Fruit fly (Drosophila melanogaster) whole organism, embryonic: ENCODE data around the gene heph.

Source experiments
- Asciz ChIP-seq: fragments of 200-800 bp; sonication (Bioruptor generic); optimal IDR thresholded peaks from 2 replicates; lab custom pipeline; 2017; ENCODE audit warnings: missing biosample characterization, mild to moderate bottlenecking, missing genetic modification characterization, missing genetic modification reagents
- Bteb2 ChIP-seq: fragments of 200-800 bp; sonication (Bioruptor generic); optimal IDR thresholded peaks from 2 replicates; lab custom pipeline; 2016; ENCODE audit warnings: missing biosample characterization, missing genetic modification characterization
- CG10654 ChIP-seq: fragments of 200-800 bp; sonication (Bioruptor generic); optimal IDR thresholded peaks from 2 replicates; lab custom pipeline; 2016; ENCODE audit warnings: missing biosample characterization, missing genetic modification characterization
- CG12219 ChIP-seq: fragments of 200-800 bp; sonication (Bioruptor generic); optimal IDR thresholded peaks from 3 replicates; lab custom pipeline; 2018; ENCODE audit warnings: missing biosample characterization, mild to moderate bottlenecking, missing genetic modification characterization
- CG15269 ChIP-seq: fragments of 200-800 bp; sonication (Bioruptor generic); optimal IDR thresholded peaks from 2 replicates; lab custom pipeline; 2018; ENCODE audit warnings: missing biosample characterization, mild to moderate bottlenecking, missing genetic modification characterization, moderate library complexity
- CG15514 ChIP-seq: fragments of 200-800 bp; sonication (Bioruptor generic); optimal IDR thresholded peaks from 3 replicates; lab custom pipeline; 2017; ENCODE audit warnings: missing biosample characterization, missing genetic modification characterization, mild to moderate bottlenecking, moderate library complexity, missing genetic modification reagents
- CG16779 ChIP-seq: fragments of 200-800 bp; sonication (Bioruptor generic); IDR thresholded peaks from 2 replicates; pipeline ENCODE4 v1.3.6; 2022; ENCODE audit warnings: missing biosample characterization, missing genetic modification characterization
- CG18476 ChIP-seq: fragments of 200-800 bp; sonication (Bioruptor generic); optimal IDR thresholded peaks from 2 replicates; lab custom pipeline; 2016; ENCODE audit warnings: missing biosample characterization, mild to moderate bottlenecking, missing genetic modification characterization
- CG2120 ChIP-seq: fragments of 200-800 bp; sonication (Bioruptor generic); optimal IDR thresholded peaks from 3 replicates; lab custom pipeline; 2016; ENCODE audit warnings: missing biosample characterization, missing genetic modification characterization
- CG30403 ChIP-seq: fragments of 200-800 bp; sonication (Bioruptor generic); optimal IDR thresholded peaks from 3 replicates; lab custom pipeline; 2016; ENCODE audit warnings: missing biosample characterization, missing genetic modification characterization
- CG33557 ChIP-seq: fragments of 200-800 bp; sonication (Bioruptor generic); optimal IDR thresholded peaks from 2 replicates; lab custom pipeline; 2019; ENCODE audit warnings: missing biosample characterization, mild to moderate bottlenecking, missing genetic modification characterization, moderate library complexity
- CG3407 ChIP-seq: fragments of 200-800 bp; sonication (Bioruptor generic); optimal IDR thresholded peaks from 2 replicates; lab custom pipeline; 2018; ENCODE audit warnings: missing biosample characterization, mild to moderate bottlenecking, missing genetic modification characterization
- CG3726 ChIP-seq: fragments of 200-800 bp; sonication (Bioruptor generic); IDR thresholded peaks from 3 replicates; pipeline ENCODE4, ENCODE4 v1.3.6; 2022; ENCODE audit warnings: missing biosample characterization, missing genetic modification characterization
- CG42726 ChIP-seq: fragments of 200-800 bp; sonication (Bioruptor generic); IDR thresholded peaks from 2 replicates; pipeline ENCODE4 v1.3.6; 2022; ENCODE audit warnings: missing biosample characterization, missing genetic modification characterization; ENCODE audit not compliant: partially characterized antibody
- CG7357 ChIP-seq: fragments of 200-800 bp; sonication (Bioruptor generic); IDR thresholded peaks from 3 replicates; pipeline ENCODE4 v1.3.6; 2022; ENCODE audit warnings: missing biosample characterization, missing genetic modification characterization
- CG7839 ChIP-seq: fragments of 200-800 bp; sonication (Bioruptor generic); optimal IDR thresholded peaks from 3 replicates; lab custom pipeline; 2018; ENCODE audit warnings: missing biosample characterization, mild to moderate bottlenecking, missing genetic modification characterization, moderate library complexity
- CG8089 ChIP-seq: fragments of 200-800 bp; sonication (Bioruptor generic); optimal IDR thresholded peaks from 3 replicates; lab custom pipeline; 2016; ENCODE audit warnings: missing biosample characterization, missing genetic modification characterization
- CG8924 ChIP-seq: fragments of 200-800 bp; optimal IDR thresholded peaks from 3 replicates; lab custom pipeline; 2019; ENCODE audit warnings: missing biosample characterization, mild to moderate bottlenecking, missing genetic modification characterization, moderate library complexity
- Fer3 ChIP-seq: fragments of 200-800 bp; sonication (Bioruptor generic); optimal IDR thresholded peaks from 2 replicates; lab custom pipeline; 2018; ENCODE audit warnings: missing biosample characterization, mild to moderate bottlenecking, missing genetic modification characterization, moderate library complexity
- Jarid2 ChIP-seq: fragments of 200-800 bp; sonication (Bioruptor generic); optimal IDR thresholded peaks from 3 replicates; lab custom pipeline; 2017; ENCODE audit warnings: mild to moderate bottlenecking, missing biosample characterization, missing genetic modification reagents, missing genetic modification characterization
- Mad ChIP-seq: fragments of 200-800 bp; sonication (Bioruptor generic); optimal IDR thresholded peaks from 2 replicates; lab custom pipeline; 2016; ENCODE audit warnings: missing biosample characterization, missing genetic modification characterization
- NfI ChIP-seq: fragments of 200-800 bp; sonication (Bioruptor generic); optimal IDR thresholded peaks from 3 replicates; lab custom pipeline; 2018; ENCODE audit warnings: missing biosample characterization, mild to moderate bottlenecking, missing genetic modification characterization, moderate library complexity
- PHDP ChIP-seq: fragments of 200-800 bp; sonication (Bioruptor generic); optimal IDR thresholded peaks from 3 replicates; lab custom pipeline; 2018; ENCODE audit warnings: missing biosample characterization, mild to moderate bottlenecking, missing genetic modification characterization, moderate library complexity
- Rx ChIP-seq: fragments of 200-800 bp; sonication (Bioruptor generic); IDR thresholded peaks from 2 replicates; pipeline ENCODE4 v1.3.6; 2022; ENCODE audit warnings: missing biosample characterization, missing genetic modification characterization
- al ChIP-seq: fragments of 200-800 bp; sonication (Bioruptor generic); IDR thresholded peaks from 2 replicates; pipeline ENCODE4 v1.3.6; 2022; ENCODE audit warnings: missing biosample characterization, missing genetic modification characterization
- bigmax ChIP-seq: fragments of 200-800 bp; sonication (Bioruptor generic); optimal IDR thresholded peaks from 2 replicates; lab custom pipeline; 2018; ENCODE audit warnings: missing biosample characterization, mild to moderate bottlenecking, missing genetic modification characterization
- br ChIP-seq: fragments of >200 bp; optimal IDR thresholded peaks from 2 replicates; lab custom pipeline; 2017
- cas ChIP-seq: fragments of 200-800 bp; sonication (Bioruptor generic); IDR thresholded peaks from 2 replicates; pipeline ENCODE4 v1.3.6; 2022; ENCODE audit warnings: missing biosample characterization, missing genetic modification characterization
- dati ChIP-seq: fragments of 200-800 bp; sonication (Bioruptor generic); IDR thresholded peaks from 2 replicates; pipeline ENCODE4 v1.3.6; 2022; ENCODE audit warnings: missing biosample characterization, missing genetic modification characterization
- dysf ChIP-seq: fragments of 200-800 bp; sonication (Bioruptor generic); IDR thresholded peaks from 3 replicates; pipeline ENCODE4 v1.3.6; 2022; ENCODE audit warnings: missing biosample characterization, missing genetic modification characterization
- esg ChIP-seq: fragments of 200-800 bp; sonication (Bioruptor generic); conservative IDR thresholded peaks from 2 replicates; pipeline ENCODE4 v1.3.6; 2022; ENCODE audit warnings: missing biosample characterization, missing genetic modification characterization
- fu2 ChIP-seq: fragments of 200-800 bp; sonication (Bioruptor generic); optimal IDR thresholded peaks from 2 replicates; lab custom pipeline; 2016; ENCODE audit warnings: missing biosample characterization, missing genetic modification characterization
- hkb ChIP-seq, 2 experiments: fragments of 200-800 bp in 1 of 2; fragments of >200 bp in 1 of 2; sonication (Bioruptor generic) in 1 of 2; IDR thresholded peaks in 1 of 2; optimal IDR thresholded peaks in 1 of 2; 2 replicates each; pipeline versions ENCODE4 v1.3.6 to Lab custom; 2017 to 2022; ENCODE audit warnings: missing biosample characterization in 1 of 2, missing genetic modification characterization in 1 of 2
- insv ChIP-seq, 2 experiments: fragments of 200-800 bp; sonication (Bioruptor generic); optimal IDR thresholded peaks; 3 replicates each; lab custom pipeline; 2016 to 2018; ENCODE audit warnings: missing biosample characterization in 2 of 2, missing genetic modification characterization in 2 of 2
- kni ChIP-seq: fragments of 200-800 bp; sonication (Bioruptor generic); optimal IDR thresholded peaks from 3 replicates; lab custom pipeline; 2017; ENCODE audit warnings: mild to moderate bottlenecking, missing biosample characterization, missing genetic modification reagents, missing genetic modification characterization
- lbe ChIP-seq: fragments of 200-800 bp; sonication (Bioruptor generic); optimal IDR thresholded peaks from 2 replicates; lab custom pipeline; 2016; ENCODE audit warnings: missing biosample characterization, mild to moderate bottlenecking, missing genetic modification characterization
- lola ChIP-seq, 3 experiments: fragments of >200 bp in 2 of 3; fragments of 200-800 bp in 1 of 3; sonication (Bioruptor generic) in 1 of 3; optimal IDR thresholded peaks; 2 replicates each; lab custom pipeline; 2017 to 2019; ENCODE audit warnings: missing biosample characterization in 3 of 3, missing genetic modification characterization in 3 of 3, mild to moderate bottlenecking in 1 of 3, moderate library complexity in 1 of 3
- lov ChIP-seq, 2 experiments: fragments of 200-800 bp in 1 of 2; fragments of >200 bp in 1 of 2; sonication (Bioruptor generic) in 1 of 2; IDR thresholded peaks in 1 of 2; optimal IDR thresholded peaks in 1 of 2; 2 replicates in 1 of 2; 3 replicates in 1 of 2; pipeline versions ENCODE4 v1.3.6 to Lab custom; 2017 to 2022; ENCODE audit warnings: missing biosample characterization in 1 of 2, missing genetic modification characterization in 1 of 2
- luna ChIP-seq: fragments of 200-800 bp; sonication (Bioruptor generic); optimal IDR thresholded peaks from 2 replicates; lab custom pipeline; 2016; ENCODE audit warnings: missing biosample characterization, missing genetic modification characterization
- mld ChIP-seq: fragments of 200-800 bp; sonication (Bioruptor generic); IDR thresholded peaks from 3 replicates; pipeline ENCODE4 v1.3.6; 2022; ENCODE audit warnings: missing biosample characterization, missing genetic modification characterization; ENCODE audit not compliant: partially characterized antibody
- pan ChIP-seq, 4 experiments: fragments of >200 bp in 3 of 4; fragments of 200-800 bp in 1 of 4; sonication (Bioruptor generic) in 1 of 4; optimal IDR thresholded peaks in 3 of 4; IDR thresholded peaks in 1 of 4; 2 replicates each; pipeline versions ENCODE4 v1.3.6 to Lab custom; 2017 to 2022; ENCODE audit warnings: missing biosample characterization in 2 of 4, missing genetic modification characterization in 2 of 4, mixed read lengths in 1 of 4
- phol ChIP-seq: fragments of 200-800 bp; sonication (Bioruptor generic); optimal IDR thresholded peaks from 3 replicates; lab custom pipeline; 2018; ENCODE audit warnings: missing biosample characterization, mild to moderate bottlenecking, missing genetic modification characterization, moderate library complexity
- seq ChIP-seq: fragments of 200-800 bp; sonication (Bioruptor generic); IDR thresholded peaks from 2 replicates; pipeline ENCODE4 v1.3.6; 2022; ENCODE audit warnings: missing biosample characterization, missing genetic modification characterization
- shn ChIP-seq: fragments of 200-800 bp; sonication (Bioruptor generic); optimal IDR thresholded peaks from 3 replicates; lab custom pipeline; 2016; ENCODE audit warnings: missing biosample characterization, missing genetic modification characterization
- sima ChIP-seq: fragments of 200-800 bp; sonication (Bioruptor generic); optimal IDR thresholded peaks from 2 replicates; lab custom pipeline; 2016; ENCODE audit warnings: missing biosample characterization, missing genetic modification characterization
- sob ChIP-seq: fragments of 200-800 bp; sonication (Bioruptor generic); IDR thresholded peaks from 2 replicates; pipeline ENCODE4 v1.3.6; 2022; ENCODE audit warnings: missing biosample characterization, missing genetic modification characterization
- wek ChIP-seq: fragments of 200-800 bp; sonication (Bioruptor generic); optimal IDR thresholded peaks from 3 replicates; lab custom pipeline; 2018; ENCODE audit warnings: missing biosample characterization, mild to moderate bottlenecking, missing genetic modification characterization, moderate library complexity
- zen ChIP-seq: fragments of 200-800 bp; sonication (Bioruptor generic); optimal IDR thresholded peaks from 3 replicates; lab custom pipeline; 2018; ENCODE audit warnings: missing biosample characterization, mild to moderate bottlenecking, missing genetic modification characterization, moderate library complexity

Gene heph

DNA sequence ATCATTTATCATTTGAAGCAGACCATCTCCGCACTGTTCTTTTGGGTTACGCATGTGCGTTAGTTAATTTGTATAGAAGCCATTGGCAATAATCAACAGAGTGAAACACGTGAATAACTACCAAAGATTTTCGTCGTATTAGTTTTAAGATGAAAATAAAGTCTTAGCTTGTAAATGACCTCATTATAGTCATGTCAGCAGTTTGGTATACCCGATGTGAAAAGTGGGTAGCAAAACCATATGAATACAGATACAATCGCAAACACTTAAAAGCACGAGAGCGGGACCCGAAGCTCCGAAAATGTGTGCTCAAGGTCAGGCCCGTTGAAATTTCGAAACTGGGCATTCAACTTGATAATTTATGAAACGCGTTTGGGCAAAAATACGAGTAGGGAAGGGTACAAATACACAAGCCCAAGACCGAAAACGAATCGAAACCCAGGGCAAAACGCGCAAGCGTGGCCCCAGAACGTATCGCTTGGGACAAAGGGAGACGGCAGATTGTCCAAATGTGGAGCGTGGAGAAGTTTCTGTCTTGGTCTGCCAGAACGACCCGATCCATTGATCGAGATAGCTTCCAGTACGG, 37.7 kb downstream of the heph start, which contains the start of gene CG2003 (continued):
- TF ChIP-seq CG30403 (GFP tag; lab: Kevin White, UChicago) (peak; percentile 67), insv (GFP tag; optimal IDR thresholded peaks at IDR 0.05; lab: Kevin White, UChicago) (no peak), CG7357 (GFP tag; lab: Robert Waterston, UW) (peak; percentile 42; the same call in 1 of the 3 replicates), sob (peak; percentile 81), lola (GFP tag; optimal IDR thresholded peaks at IDR 0.05; lab: Kevin White, UChicago) (no peak), NfI (peak; percentile 64), Bteb2 (GFP tag; lab: Kevin White, UChicago) (peak; percentile 61), CG3726 (GFP tag; lab: Robert Waterston, UW) (0 out of 3 replicates have a peak, but pooled peaks have one; percentile 35), CG15514 (GFP tag; lab: Kevin White, UChicago) (peak; percentile 60), Rx (GFP tag; lab: Robert Waterston, UW) (peak; percentile 45; the same call in 1 of the 2 replicates), pan (optimal IDR thresholded peaks at IDR 0.05; lab: Kevin White, UChicago) (no peak), pan (GFP tag; optimal IDR thresholded peaks at IDR 0.05 in 1 of 2, IDR thresholded peaks at IDR 0.05 in 1 of 2) (peak in 1 of 2 experiments; percentile 83), Jarid2 (GFP tag; lab: Kevin White, UChicago) (no peak), Asciz (GFP tag; lab: Kevin White, UChicago) (no peak), CG12219 (peak; percentile 62), hkb (optimal IDR thresholded peaks at IDR 0.05; lab: Kevin White, UChicago) (no peak), hkb (GFP tag; IDR thresholded peaks at IDR 0.05; lab: Robert Waterston, UW) (peak; percentile 58), luna (GFP tag; lab: Kevin White, UChicago) (no peak), esg (GFP tag; lab: Robert Waterston, UW) (peak; percentile 65), shn (GFP tag; lab: Kevin White, UChicago) (peak; percentile 71), PHDP (tag; lab: Kevin White, UChicago) (peak; percentile 69), cas (GFP tag; lab: Robert Waterston, UW) (peak; percentile 45; the same call in 1 of the 2 replicates), CG16779 (no peak), kni (GFP tag; lab: Kevin White, UChicago) (peak; percentile 11), br (lab: Kevin White, UChicago) (no peak), Fer3 (peak; percentile 78), CG15269 (peak; percentile 84), CG8089 (GFP tag; lab: Kevin White, UChicago) (peak; percentile 40), fu2 (GFP tag; lab: Kevin White, UChicago) (peak; percentile 49), al (GFP tag; lab: Robert Waterston, UW) (peak; percentile 73), CG3407 (GFP tag; lab: Kevin White, UChicago) (peak; percentile 2), dati (no peak), CG33557 (GFP tag; lab: Kevin White, UChicago) (no peak), CG2120 (peak; percentile 88), dysf (GFP tag; lab: Robert Waterston, UW) (peak; percentile 86), wek (GFP tag; lab: Kevin White, UChicago) (peak; percentile 3), CG18476 (GFP tag; lab: Kevin White, UChicago) (no peak), lbe (GFP tag; lab: Kevin White, UChicago) (no peak), CG7839 (peak; percentile 65), CG42726 (no peak), zen (tag; lab: Kevin White, UChicago) (peak; percentile 2), lov (optimal IDR thresholded peaks at IDR 0.05; lab: Kevin White, UChicago) (no peak), lov (GFP tag; IDR thresholded peaks at IDR 0.05; lab: Robert Waterston, UW) (0 out of 3 replicates have a peak, but pooled peaks have one; percentile 11), bigmax (no peak), sima (GFP tag; lab: Kevin White, UChicago) (peak; percentile 14), mld (GFP tag; lab: Robert Waterston, UW) (no peak), Mad (GFP tag; lab: Kevin White, UChicago) (no peak), CG10654 (GFP tag; lab: Kevin White, UChicago) (no peak), seq (GFP tag; lab: Robert Waterston, UW) (peak; percentile 77), phol (tag; lab: Kevin White, UChicago) (peak; percentile 36), CG8924 (tag; lab: Kevin White, UChicago) (peak; percentile 56)
